Worm (Caenorhabditis elegans) whole organism, late embryonic: Measurements from ENCODE around the gene C45H4.14.

Source experiments
- F13H6.1 ChIP-seq: sonication (generic microtip); optimal IDR thresholded peaks from 2 replicates; lab custom pipeline; 2016; ENCODE audit warnings: missing genetic modification characterization, missing compliant biosample characterization
- K02D7.2 ChIP-seq: sonication (generic microtip); optimal IDR thresholded peaks from 2 replicates; lab custom pipeline; 2017; ENCODE audit warnings: mild to moderate bottlenecking, missing genetic modification characterization, missing compliant biosample characterization
- ahr-1 ChIP-seq: sonication (generic microtip); optimal IDR thresholded peaks from 2 replicates; lab custom pipeline; 2016; ENCODE audit warnings: missing genetic modification characterization, missing compliant biosample characterization
- ceh-19 ChIP-seq: fragments of 200-800 bp; sonication (Bioruptor generic); optimal IDR thresholded peaks from 2 replicates; lab custom pipeline; 2018; ENCODE audit warnings: mild to moderate bottlenecking, missing genetic modification characterization, missing compliant biosample characterization
- ceh-9 ChIP-seq: sonication (generic microtip); optimal IDR thresholded peaks from 2 replicates; lab custom pipeline; 2016; ENCODE audit warnings: mild to moderate bottlenecking, missing genetic modification characterization, inconsistent platforms, missing compliant biosample characterization
- dve-1 ChIP-seq: sonication (generic microtip); optimal IDR thresholded peaks from 2 replicates; lab custom pipeline; 2017; ENCODE audit warnings: antibody characterized with exemption, mild to moderate bottlenecking, missing genetic modification characterization, missing compliant biosample characterization
- hlh-6 ChIP-seq: sonication (generic microtip); optimal IDR thresholded peaks from 2 replicates; lab custom pipeline; 2016; ENCODE audit warnings: missing genotype, missing genetic modification characterization, missing compliant biosample characterization
- pqm-1 ChIP-seq: sonication (generic microtip); optimal IDR thresholded peaks from 2 replicates; lab custom pipeline; 2016; ENCODE audit warnings: missing genetic modification characterization, missing compliant biosample characterization
- sdc-2 ChIP-seq: sonication (generic microtip); optimal IDR thresholded peaks from 2 replicates; lab custom pipeline; 2016; ENCODE audit warnings: missing genotype, missing genetic modification characterization, missing compliant biosample characterization
- tbx-2 ChIP-seq: sonication (generic microtip); optimal IDR thresholded peaks from 2 replicates; lab custom pipeline; 2016; ENCODE audit warnings: missing genetic modification characterization, missing compliant biosample characterization

ce11 chrV:2206801-2207200, 47.6 kb upstream of the C45H4.14 start, which contains the start of gene svh-11:
- TF ChIP-seq ceh-9 (tag; lab: Kevin White, UChicago) = no peak
- no peak for TF ChIP-seq hlh-6
- no peak for TF ChIP-seq sdc-2 (tag; lab: Kevin White, UChicago)
- no peak for TF ChIP-seq pqm-1 (tag; lab: Kevin White, UChicago)
- no peak for TF ChIP-seq tbx-2 (tag; lab: Kevin White, UChicago)
- no peak for TF ChIP-seq dve-1 (tag; lab: Kevin White, UChicago)
- TF ChIP-seq K02D7.2 = no peak
- TF ChIP-seq ahr-1 = no peak
- TF ChIP-seq ceh-19 (GFP tag; lab: Kevin White, UChicago) = no peak
- no peak for TF ChIP-seq F13H6.1 (tag; lab: Kevin White, UChicago)
